Worm (Caenorhabditis elegans) whole organism, L2 larva: ENCODE measurements around the gene Y69A2AR.51.

ENCODE experiments used
- C34F6.9 ChIP-seq: fragments of 150-350 bp; optimal IDR thresholded peaks from 2 replicates; lab custom pipeline; 2014; ENCODE audit warnings: missing biosample characterization, missing genetic modification characterization
- F13H6.1 ChIP-seq: sonication (generic microtip); optimal IDR thresholded peaks from 2 replicates; lab custom pipeline; 2016; ENCODE audit warnings: missing genetic modification characterization, missing compliant biosample characterization
- R02D3.7 ChIP-seq: fragments of 150-350 bp; optimal IDR thresholded peaks from 2 replicates; lab custom pipeline; 2014; ENCODE audit warnings: missing biosample characterization, missing genetic modification characterization
- Y55F3AM.14 ChIP-seq: fragments of 200-800 bp; sonication (Bioruptor generic); optimal IDR thresholded peaks from 2 replicates; lab custom pipeline; 2018; ENCODE audit warnings: mild to moderate bottlenecking, missing genetic modification characterization, missing compliant biosample characterization
- ZK546.5 ChIP-seq: sonication (generic microtip); optimal IDR thresholded peaks from 2 replicates; lab custom pipeline; 2017; ENCODE audit warnings: missing biosample characterization, missing genetic modification characterization
- alr-1 ChIP-seq: fragments of 150-350 bp; optimal IDR thresholded peaks from 2 replicates; lab custom pipeline; 2014; ENCODE audit warnings: missing biosample characterization, missing genetic modification characterization
- aly-2 ChIP-seq: fragments of 150-350 bp; optimal IDR thresholded peaks from 2 replicates; lab custom pipeline; 2014; ENCODE audit warnings: missing biosample characterization, missing genetic modification characterization
- ama-1 ChIP-seq: fragments of 150-350 bp; optimal IDR thresholded peaks from 2 replicates; lab custom pipeline; 2018; ENCODE audit warnings: inconsistent platforms
- blmp-1 ChIP-seq: sonication (generic microtip); optimal IDR thresholded peaks from 2 replicates; lab custom pipeline; 2017; ENCODE audit warnings: missing genetic modification characterization, mild to moderate bottlenecking, missing compliant biosample characterization, antibody characterized with exemption, moderate library complexity; ENCODE audit not compliant: insufficient read depth
- ceh-16 ChIP-seq: fragments of 150-350 bp; optimal IDR thresholded peaks from 2 replicates; lab custom pipeline; 2014; ENCODE audit warnings: missing biosample characterization, missing genetic modification characterization
- ceh-82 ChIP-seq: fragments of 150-350 bp; optimal IDR thresholded peaks from 2 replicates; lab custom pipeline; 2014; ENCODE audit warnings: missing biosample characterization, missing genetic modification characterization
- crh-2 ChIP-seq: sonication (generic microtip); optimal IDR thresholded peaks from 2 replicates; lab custom pipeline; 2017; ENCODE audit warnings: missing biosample characterization, missing genetic modification characterization
- dmd-4 ChIP-seq: sonication (generic microtip); optimal IDR thresholded peaks from 2 replicates; lab custom pipeline; 2017; ENCODE audit warnings: missing biosample characterization, missing genetic modification characterization
- egl-27 ChIP-seq: sonication (generic microtip); optimal IDR thresholded peaks from 3 replicates; lab custom pipeline; 2017; ENCODE audit warnings: missing biosample characterization, missing genetic modification reagents, missing genetic modification characterization
- elt-1 ChIP-seq: fragments of 150-350 bp; optimal IDR thresholded peaks from 2 replicates; lab custom pipeline; 2014; ENCODE audit warnings: missing biosample characterization, missing genetic modification characterization
- elt-3 ChIP-seq: sonication (generic microtip); optimal IDR thresholded peaks from 2 replicates; lab custom pipeline; 2017; ENCODE audit warnings: missing biosample characterization, missing genetic modification characterization
- fos-1 ChIP-seq: fragments of 150-350 bp; optimal IDR thresholded peaks from 2 replicates; lab custom pipeline; 2014; ENCODE audit warnings: missing biosample characterization, missing genetic modification characterization
- gmeb-1 ChIP-seq: fragments of 150-350 bp; optimal IDR thresholded peaks from 2 replicates; lab custom pipeline; 2014; ENCODE audit warnings: missing biosample characterization, missing genetic modification characterization
- lin-11 ChIP-seq: fragments of 150-350 bp; sonication (generic microtip); optimal IDR thresholded peaks from 2 replicates; lab custom pipeline; 2014; ENCODE audit warnings: missing biosample characterization, missing genetic modification characterization, inconsistent platforms, mixed read lengths
- lin-13 ChIP-seq: fragments of 150-350 bp; optimal IDR thresholded peaks from 2 replicates; lab custom pipeline; 2014; ENCODE audit warnings: missing biosample characterization, missing genetic modification reagents, missing genetic modification characterization
- lin-39 ChIP-seq: fragments of 150-350 bp; optimal IDR thresholded peaks from 2 replicates; lab custom pipeline; 2014; ENCODE audit warnings: missing biosample characterization, missing genetic modification reagents, missing genetic modification characterization
- lsy-2 ChIP-seq, 2 experiments: fragments of 150-350 bp in 1 of 2; sonication (generic microtip) in 1 of 2; optimal IDR thresholded peaks; 2 replicates each; lab custom pipeline; 2014 to 2017; ENCODE audit warnings: missing biosample characterization in 2 of 2, missing genetic modification characterization in 2 of 2
- mab-5 ChIP-seq: fragments of 150-350 bp; optimal IDR thresholded peaks from 2 replicates; lab custom pipeline; 2014; ENCODE audit warnings: missing biosample characterization, missing genetic modification characterization
- mbf-1 ChIP-seq: sonication (generic microtip); optimal IDR thresholded peaks from 2 replicates; lab custom pipeline; 2017; ENCODE audit warnings: missing biosample characterization, missing genetic modification characterization
- mdl-1 ChIP-seq, 2 experiments: fragments of 150-350 bp in 1 of 2; sonication (generic microtip) in 1 of 2; optimal IDR thresholded peaks; 2 replicates each; lab custom pipeline; 2017; ENCODE audit warnings: missing biosample characterization in 2 of 2, missing genetic modification characterization in 2 of 2
- nhr-10 ChIP-seq: sonication (generic microtip); optimal IDR thresholded peaks from 2 replicates; lab custom pipeline; 2017; ENCODE audit warnings: missing biosample characterization, missing genetic modification characterization
- nhr-11 ChIP-seq: fragments of 150-350 bp; optimal IDR thresholded peaks from 2 replicates; lab custom pipeline; 2014; ENCODE audit warnings: missing biosample characterization, missing genetic modification characterization
- nhr-12 ChIP-seq: fragments of 150-350 bp; optimal IDR thresholded peaks from 2 replicates; lab custom pipeline; 2014; ENCODE audit warnings: missing biosample characterization, missing genetic modification characterization
- nhr-129 ChIP-seq: fragments of 150-350 bp; optimal IDR thresholded peaks from 2 replicates; lab custom pipeline; 2014; ENCODE audit warnings: missing biosample characterization, missing genetic modification characterization
- nhr-21 ChIP-seq: fragments of 150-350 bp; optimal IDR thresholded peaks from 2 replicates; lab custom pipeline; 2014; ENCODE audit warnings: missing biosample characterization, missing genetic modification characterization
- nhr-23 ChIP-seq: fragments of 150-350 bp; optimal IDR thresholded peaks from 2 replicates; lab custom pipeline; 2014; ENCODE audit warnings: missing biosample characterization, missing genetic modification reagents, missing genetic modification characterization
- nhr-237 ChIP-seq: fragments of 150-350 bp; optimal IDR thresholded peaks from 2 replicates; lab custom pipeline; 2014; ENCODE audit warnings: missing biosample characterization, missing genetic modification characterization
- nhr-25 ChIP-seq: fragments of 150-350 bp; sonication (generic microtip); optimal IDR thresholded peaks from 3 replicates; lab custom pipeline; 2014; ENCODE audit warnings: missing biosample characterization, missing genetic modification characterization
- nhr-6 ChIP-seq: fragments of 150-350 bp; optimal IDR thresholded peaks from 2 replicates; lab custom pipeline; 2014; ENCODE audit warnings: missing biosample characterization, missing genetic modification characterization
- nhr-77 ChIP-seq: fragments of 150-350 bp; optimal IDR thresholded peaks from 2 replicates; lab custom pipeline; 2014; ENCODE audit warnings: missing biosample characterization, missing genetic modification characterization
- peb-1 ChIP-seq: fragments of 150-350 bp; optimal IDR thresholded peaks from 2 replicates; lab custom pipeline; 2014; ENCODE audit warnings: missing biosample characterization, missing genetic modification characterization
- sem-4 ChIP-seq: fragments of 150-350 bp; optimal IDR thresholded peaks from 2 replicates; lab custom pipeline; 2014; ENCODE audit warnings: missing biosample characterization, missing genetic modification reagents, missing genetic modification characterization
- skn-1 ChIP-seq: sonication (generic microtip); optimal IDR thresholded peaks from 2 replicates; lab custom pipeline; 2017; ENCODE audit warnings: missing biosample characterization, missing genetic modification characterization
- sma-3 ChIP-seq: sonication (generic microtip); optimal IDR thresholded peaks from 2 replicates; lab custom pipeline; 2016; ENCODE audit warnings: missing genetic modification reagents, missing genetic modification characterization, missing compliant biosample characterization
- sma-9 ChIP-seq, 2 experiments: fragments of 150-350 bp in 1 of 2; sonication (generic microtip) in 1 of 2; optimal IDR thresholded peaks; 2 replicates each; lab custom pipeline; 2014 to 2016; ENCODE audit warnings: missing genetic modification characterization in 2 of 2, mild to moderate bottlenecking in 1 of 2, missing biosample characterization in 1 of 2, missing compliant biosample characterization in 1 of 2, missing genetic modification reagents in 1 of 2, moderate library complexity in 1 of 2
- snpc-4 ChIP-seq: fragments of 150-350 bp; optimal IDR thresholded peaks from 2 replicates; lab custom pipeline; 2014; ENCODE audit warnings: missing biosample characterization, missing genetic modification characterization
- unc-39 ChIP-seq: fragments of 150-350 bp; optimal IDR thresholded peaks from 2 replicates; lab custom pipeline; 2014; ENCODE audit warnings: missing biosample characterization, missing genetic modification characterization
- unc-55 ChIP-seq: fragments of 150-350 bp; sonication (generic microtip); optimal IDR thresholded peaks from 3 replicates; lab custom pipeline; 2014; ENCODE audit warnings: missing biosample characterization, missing genetic modification reagents, missing genetic modification characterization
- unc-62 ChIP-seq: fragments of 150-350 bp; optimal IDR thresholded peaks from 2 replicates; lab custom pipeline; 2014; ENCODE audit warnings: missing biosample characterization, missing genetic modification reagents, missing genetic modification characterization
- zag-1 ChIP-seq: fragments of 150-350 bp; optimal IDR thresholded peaks from 2 replicates; lab custom pipeline; 2014; ENCODE audit warnings: missing biosample characterization, missing genetic modification characterization
- ztf-1 ChIP-seq: fragments of 200-800 bp; sonication (Bioruptor generic); conservative IDR thresholded peaks from 2 replicates; pipeline ENCODE4 v1.3.6; 2022; ENCODE audit warnings: missing genetic modification characterization, missing compliant biosample characterization
- ztf-11 ChIP-seq: sonication (generic microtip); optimal IDR thresholded peaks from 2 replicates; lab custom pipeline; 2017; ENCODE audit warnings: missing biosample characterization, missing genetic modification characterization
- ztf-4 ChIP-seq: fragments of 150-350 bp; optimal IDR thresholded peaks from 2 replicates; lab custom pipeline; 2014; ENCODE audit warnings: missing biosample characterization, missing genetic modification characterization

The Y69A2AR.51 gene

DNA sequence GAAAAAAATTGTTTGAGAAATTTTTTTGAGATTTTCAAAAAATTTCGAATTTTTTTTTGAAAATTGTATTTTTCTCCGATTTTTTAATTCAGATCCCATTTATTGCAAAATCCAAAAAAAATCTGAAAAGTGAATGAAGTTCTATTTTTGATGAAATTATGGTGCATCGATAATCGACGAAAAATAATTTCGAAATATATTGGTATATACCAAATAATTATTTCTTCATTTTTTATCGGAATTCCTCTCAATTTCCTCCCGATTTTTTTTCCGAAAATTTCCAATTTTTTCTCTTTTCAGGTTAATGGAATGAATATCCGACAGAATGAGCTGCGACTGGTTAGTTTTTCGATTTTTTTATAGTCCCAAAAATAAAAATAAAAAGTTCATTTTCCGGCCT lies 28.6 kb downstream of the Y69A2AR.51 start, which contains the start of gene epg-9:
TSS of gene epg-9 (plus strand) at position 301 of the 400 bp plus-strand sequence.
- no peak for TF ChIP-seq ama-1 (lab: Kevin White, UChicago)
- TF ChIP-seq zag-1, result no peak
- TF ChIP-seq nhr-237 (tag; lab: Kevin White, UChicago), result no peak
- no peak for TF ChIP-seq elt-3 (tag; lab: Kevin White, UChicago)
- no peak for TF ChIP-seq lin-13 (GFP tag; lab: Kevin White, UChicago)
- no peak for TF ChIP-seq lsy-2 (tag; optimal IDR thresholded peaks at IDR 0.05; lab: Kevin White, UChicago)
- TF ChIP-seq F13H6.1 (tag; lab: Kevin White, UChicago), result no peak
- no peak for TF ChIP-seq nhr-25 (tag; lab: Kevin White, UChicago)

DNA sequence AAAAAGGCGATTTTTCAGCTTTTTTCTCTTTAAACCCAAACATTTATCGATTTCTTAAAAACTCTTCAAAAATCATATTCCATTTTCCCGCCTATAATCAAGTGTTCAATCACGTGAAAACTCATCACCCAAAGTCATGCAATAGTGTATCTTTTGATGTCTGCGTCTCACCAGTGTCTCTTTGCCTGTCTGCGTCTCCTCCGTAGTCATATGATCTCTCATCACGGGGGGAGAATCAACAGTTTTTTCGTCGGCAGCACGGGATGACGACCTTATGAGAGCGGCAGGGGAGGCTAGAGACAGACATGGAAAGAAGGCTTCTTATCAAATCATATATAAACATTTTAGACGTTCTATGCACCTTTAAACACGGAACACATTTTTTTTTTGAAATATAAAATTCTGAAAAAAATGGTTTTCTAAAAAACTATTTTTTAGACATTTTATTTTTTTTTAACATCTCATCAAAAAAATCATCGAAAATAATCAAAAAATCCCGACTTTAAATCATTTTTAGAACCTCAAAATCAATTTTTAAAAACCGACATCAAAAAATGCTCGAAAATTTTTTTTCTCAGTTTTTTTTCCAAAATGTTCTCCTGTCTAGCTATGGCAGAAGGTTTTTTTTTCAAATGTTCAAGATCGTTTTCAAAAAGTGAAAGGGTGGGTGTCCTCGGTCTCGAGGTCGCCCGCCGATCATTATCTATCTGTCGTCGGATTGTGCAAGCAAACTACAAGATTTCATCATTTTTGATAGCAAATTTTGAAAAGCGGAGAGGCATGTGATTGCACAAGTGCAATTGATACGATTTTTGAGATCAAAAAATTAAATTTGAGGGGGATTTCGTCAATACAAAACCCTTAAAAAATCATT lies 30.0 kb downstream of the Y69A2AR.51 start:
- TF ChIP-seq peb-1, result no peak
- TF ChIP-seq lin-13 (GFP tag; lab: Kevin White, UChicago), result peak; percentile 91
- TF ChIP-seq sma-9 (GFP tag; optimal IDR thresholded peaks at IDR 0.05; lab: Kevin White, UChicago), result peak; percentile 99
- TF ChIP-seq sma-9 (tag; optimal IDR thresholded peaks at IDR 0.05; lab: Kevin White, UChicago), result no peak
- TF ChIP-seq crh-2, result peak; percentile 98
- peak; percentile 83 for TF ChIP-seq blmp-1 (tag; lab: Kevin White, UChicago)
- TF ChIP-seq R02D3.7 (tag; lab: Kevin White, UChicago), result peak; percentile 29
- TF ChIP-seq unc-55 (GFP tag; lab: Kevin White, UChicago), result peak; percentile 79
- TF ChIP-seq nhr-12 (tag; lab: Kevin White, UChicago), result peak; percentile 42
- TF ChIP-seq F13H6.1 (tag; lab: Kevin White, UChicago), result peak; percentile 95
- TF ChIP-seq lin-11, result peak; percentile 95
- peak; percentile 99 for TF ChIP-seq C34F6.9 (tag; lab: Kevin White, UChicago)
- TF ChIP-seq nhr-23 (tag; lab: Kevin White, UChicago), result no peak
- peak; percentile 84 for TF ChIP-seq mab-5 (tag; lab: Kevin White, UChicago)
- TF ChIP-seq mbf-1 (tag; lab: Kevin White, UChicago), result no peak
- TF ChIP-seq zag-1, result peak; percentile 14
- TF ChIP-seq snpc-4, result peak; percentile 81
- TF ChIP-seq unc-39 (tag; lab: Kevin White, UChicago), result no peak
- TF ChIP-seq nhr-11 (tag; lab: Kevin White, UChicago), result no peak
- TF ChIP-seq ZK546.5 (tag; lab: Kevin White, UChicago), result no peak
- TF ChIP-seq sem-4, result peak; percentile 93
- peak; percentile 90 for TF ChIP-seq ama-1 (lab: Kevin White, UChicago)
- no peak for TF ChIP-seq ztf-1 (GFP tag; lab: Robert Waterston, UW)
- TF ChIP-seq nhr-10 (tag; lab: Kevin White, UChicago), result peak; percentile 88
- TF ChIP-seq ceh-82 (tag; lab: Kevin White, UChicago), result peak; percentile 29
- TF ChIP-seq gmeb-1 (tag; lab: Kevin White, UChicago), result peak; percentile 95
- no peak for TF ChIP-seq nhr-237 (tag; lab: Kevin White, UChicago)
- peak; percentile 99 for TF ChIP-seq nhr-129 (tag; lab: Kevin White, UChicago)
- TF ChIP-seq nhr-6, result peak; percentile 96
- TF ChIP-seq aly-2 (tag; lab: Kevin White, UChicago), result no peak
- TF ChIP-seq ztf-4 (tag; lab: Kevin White, UChicago), result peak; percentile 98
- peak; percentile 86 for TF ChIP-seq unc-62
- TF ChIP-seq sma-3 (GFP tag; lab: Kevin White, UChicago), result peak; percentile 99
- TF ChIP-seq ceh-16 (tag; lab: Kevin White, UChicago), result no peak
- TF ChIP-seq nhr-25 (tag; lab: Kevin White, UChicago), result peak; percentile 99
- TF ChIP-seq Y55F3AM.14 (GFP tag; lab: Kevin White, UChicago), result peak; percentile 87
- no peak for TF ChIP-seq elt-3 (tag; lab: Kevin White, UChicago)
- peak; percentile 96 for TF ChIP-seq egl-27 (tag; lab: Kevin White, UChicago)
- TF ChIP-seq lsy-2 (tag; optimal IDR thresholded peaks at IDR 0.05; lab: Kevin White, UChicago), result peak; percentile 85 to 96
- peak; percentile 37 for TF ChIP-seq nhr-77
- TF ChIP-seq mdl-1 (tag; optimal IDR thresholded peaks at IDR 0.05; lab: Kevin White, UChicago), result peak; percentile 81 to 95
- peak; percentile 62 for TF ChIP-seq skn-1 (tag; lab: Kevin White, UChicago)
- no peak for TF ChIP-seq elt-1 (tag; lab: Kevin White, UChicago)
- TF ChIP-seq lin-39 (tag; lab: Kevin White, UChicago), result no peak
- TF ChIP-seq fos-1 (tag; lab: Kevin White, UChicago), result peak; percentile 96
- TF ChIP-seq ztf-11 (tag; lab: Kevin White, UChicago), result no peak
- no peak for TF ChIP-seq dmd-4
- TF ChIP-seq nhr-21, result peak; percentile 99
- no peak for TF ChIP-seq alr-1 (tag; lab: Kevin White, UChicago)
